Fruit fly (Drosophila melanogaster) whole organism, pupa: ENCODE results near the gene CG11670.

ENCODE experiments used
- CG10348 ChIP-seq: fragments of 200-800 bp; sonication (Bioruptor generic); IDR thresholded peaks from 2 replicates; pipeline ENCODE4 v1.3.6; 2022; ENCODE audit warnings: missing biosample characterization, missing genetic modification characterization
- CG14655 ChIP-seq: fragments of 200-800 bp; sonication (Bioruptor generic); optimal IDR thresholded peaks from 3 replicates; lab custom pipeline; 2017; ENCODE audit warnings: mild to moderate bottlenecking, missing biosample characterization, missing genetic modification reagents, missing genetic modification characterization
- CG32121 ChIP-seq: fragments of 200-800 bp; sonication (Bioruptor generic); IDR thresholded peaks from 2 replicates; pipeline ENCODE4 v1.3.6; 2022; ENCODE audit warnings: missing biosample characterization, missing genetic modification characterization
- CG34367 ChIP-seq: fragments of 200-800 bp; sonication (Bioruptor generic); optimal IDR thresholded peaks from 2 replicates; lab custom pipeline; 2018; ENCODE audit warnings: missing biosample characterization, mild to moderate bottlenecking, missing genetic modification characterization
- CG9948 ChIP-seq: fragments of 200-800 bp; sonication (Bioruptor generic); optimal IDR thresholded peaks from 2 replicates; lab custom pipeline; 2018; ENCODE audit warnings: missing biosample characterization, mild to moderate bottlenecking, missing genetic modification characterization, moderate library complexity
- fd96Ca ChIP-seq: fragments of 200-800 bp; sonication (Bioruptor generic); IDR thresholded peaks from 3 replicates; pipeline ENCODE4 v1.3.6; 2022; ENCODE audit warnings: missing biosample characterization, missing genetic modification characterization
- rn ChIP-seq: fragments of 200-800 bp; sonication (Bioruptor generic); IDR thresholded peaks from 2 replicates; pipeline ENCODE4 v1.3.6; 2022; ENCODE audit warnings: missing biosample characterization, missing genetic modification characterization

dm6 chr3R:13070011-13070619 is 28.3 kb downstream of the CG11670 start:
- TF ChIP-seq fd96Ca (no peak), CG10348 (GFP tag; lab: Robert Waterston, UW) (no peak), CG32121 (no peak), CG14655 (GFP tag; lab: Kevin White, UChicago) (no peak), CG9948 (tag; lab: Kevin White, UChicago) (no peak), CG34367 (tag; lab: Kevin White, UChicago) (no peak), rn (GFP tag; lab: Robert Waterston, UW) (no peak)
